Worm (Caenorhabditis elegans) whole organism, L3 larva: ENCODE results near the gene clec-9.

Source experiments
- R02D3.7 ChIP-seq: fragments of 150-350 bp; optimal IDR thresholded peaks from 2 replicates; lab custom pipeline; 2014; ENCODE audit warnings: missing biosample characterization, missing genetic modification characterization
- ZK546.5 ChIP-seq: sonication (generic microtip); optimal IDR thresholded peaks from 2 replicates; lab custom pipeline; 2017; ENCODE audit warnings: missing biosample characterization, missing genetic modification characterization
- aly-2 ChIP-seq: fragments of 150-350 bp; optimal IDR thresholded peaks from 2 replicates; lab custom pipeline; 2014; ENCODE audit warnings: missing biosample characterization, missing genetic modification characterization
- ceh-16 ChIP-seq: sonication (generic microtip); optimal IDR thresholded peaks from 2 replicates; lab custom pipeline; 2017; ENCODE audit warnings: missing biosample characterization, missing genetic modification characterization
- ceh-82 ChIP-seq: fragments of 150-350 bp; optimal IDR thresholded peaks from 2 replicates; lab custom pipeline; 2014; ENCODE audit warnings: missing biosample characterization, missing genetic modification characterization
- ceh-9 ChIP-seq: sonication (generic microtip); optimal IDR thresholded peaks from 2 replicates; lab custom pipeline; 2018; ENCODE audit warnings: missing biosample characterization, missing genetic modification characterization
- daf-12 ChIP-seq: fragments of 150-350 bp; optimal IDR thresholded peaks from 2 replicates; lab custom pipeline; 2014; ENCODE audit warnings: missing biosample characterization, missing genetic modification reagents, missing genetic modification characterization
- egl-27 ChIP-seq: sonication (generic microtip); optimal IDR thresholded peaks from 4 replicates; lab custom pipeline; 2017; ENCODE audit warnings: missing biosample characterization, missing genetic modification reagents, missing genetic modification characterization
- egl-5 ChIP-seq: fragments of 150-350 bp; optimal IDR thresholded peaks from 2 replicates; lab custom pipeline; 2017; ENCODE audit warnings: missing biosample characterization, missing genetic modification reagents, missing genetic modification characterization, inconsistent platforms
- elt-1 ChIP-seq: fragments of 150-350 bp; optimal IDR thresholded peaks from 2 replicates; lab custom pipeline; 2014; ENCODE audit warnings: missing biosample characterization, missing genetic modification characterization
- elt-2 ChIP-seq: sonication (generic microtip); optimal IDR thresholded peaks from 2 replicates; lab custom pipeline; 2016; ENCODE audit warnings: missing genetic modification reagents, mild to moderate bottlenecking, missing genetic modification characterization, missing compliant biosample characterization
- elt-3 ChIP-seq, 3 experiments: fragments of 150-350 bp in 1 of 3; sonication (generic microtip) in 2 of 3; optimal IDR thresholded peaks; 2 replicates in 2 of 3; 4 replicates in 1 of 3; lab custom pipeline; 2014 to 2017; ENCODE audit warnings: missing biosample characterization in 3 of 3, missing genetic modification characterization in 3 of 3
- fkh-10 ChIP-seq: sonication (generic microtip); optimal IDR thresholded peaks from 2 replicates; lab custom pipeline; 2017; ENCODE audit warnings: missing biosample characterization, missing genetic modification reagents, missing genetic modification characterization
- fkh-2 ChIP-seq: fragments of 150-350 bp; optimal IDR thresholded peaks from 2 replicates; lab custom pipeline; 2014; ENCODE audit warnings: missing biosample characterization, missing genetic modification reagents, missing genetic modification characterization
- fos-1 ChIP-seq: fragments of 150-350 bp; optimal IDR thresholded peaks from 2 replicates; lab custom pipeline; 2014; ENCODE audit warnings: missing biosample characterization, missing genetic modification characterization
- jun-1 ChIP-seq: fragments of 150-350 bp; optimal IDR thresholded peaks from 2 replicates; lab custom pipeline; 2014; ENCODE audit warnings: missing biosample characterization, missing genetic modification reagents, missing genetic modification characterization
- lin-15B ChIP-seq: fragments of 150-350 bp; optimal IDR thresholded peaks from 2 replicates; lab custom pipeline; 2014; ENCODE audit warnings: missing biosample characterization, missing genetic modification characterization
- lin-39 ChIP-seq: fragments of 150-350 bp; optimal IDR thresholded peaks from 2 replicates; lab custom pipeline; 2018; ENCODE audit warnings: missing biosample characterization, missing genetic modification reagents, missing genetic modification characterization
- lsy-12 ChIP-seq: sonication (generic microtip); optimal IDR thresholded peaks from 2 replicates; lab custom pipeline; 2016; ENCODE audit warnings: mild to moderate bottlenecking, missing genetic modification characterization, missing compliant biosample characterization
- nfya-1 ChIP-seq: sonication (generic microtip); optimal IDR thresholded peaks from 2 replicates; lab custom pipeline; 2017; ENCODE audit warnings: missing genetic modification characterization, mild to moderate bottlenecking, missing compliant biosample characterization, antibody characterized with exemption, moderate library complexity; ENCODE audit not compliant: insufficient read depth
- nhr-11 ChIP-seq: fragments of 150-350 bp; optimal IDR thresholded peaks from 2 replicates; lab custom pipeline; 2014; ENCODE audit warnings: missing biosample characterization, missing genetic modification characterization
- nhr-12 ChIP-seq: fragments of 150-350 bp; optimal IDR thresholded peaks from 2 replicates; lab custom pipeline; 2014; ENCODE audit warnings: missing biosample characterization, missing genetic modification characterization
- nhr-237 ChIP-seq: fragments of 150-350 bp; optimal IDR thresholded peaks from 2 replicates; lab custom pipeline; 2014; ENCODE audit warnings: missing biosample characterization, missing genetic modification characterization
- nhr-25 ChIP-seq: sonication (generic microtip); optimal IDR thresholded peaks from 2 replicates; lab custom pipeline; 2017; ENCODE audit warnings: missing biosample characterization, missing genetic modification characterization
- nhr-28 ChIP-seq: fragments of 150-350 bp; optimal IDR thresholded peaks from 2 replicates; lab custom pipeline; 2014; ENCODE audit warnings: missing biosample characterization, missing genetic modification characterization
- nhr-43 ChIP-seq: sonication (generic microtip); optimal IDR thresholded peaks from 2 replicates; lab custom pipeline; 2016; ENCODE audit warnings: mild to moderate bottlenecking, missing genetic modification characterization, missing compliant biosample characterization; ENCODE audit not compliant: poor library complexity, severe bottlenecking
- nhr-67 ChIP-seq: fragments of 150-350 bp; optimal IDR thresholded peaks from 2 replicates; lab custom pipeline; 2014; ENCODE audit warnings: missing biosample characterization, missing genetic modification characterization
- nhr-76 ChIP-seq: fragments of 150-350 bp; sonication (generic microtip); optimal IDR thresholded peaks from 5 replicates; lab custom pipeline; 2014; ENCODE audit warnings: missing biosample characterization, missing genetic modification characterization
- nhr-77 ChIP-seq: fragments of 150-350 bp; optimal IDR thresholded peaks from 2 replicates; lab custom pipeline; 2014; ENCODE audit warnings: missing biosample characterization, missing genetic modification characterization
- sea-2 ChIP-seq: fragments of 150-350 bp; sonication (generic microtip); optimal IDR thresholded peaks from 4 replicates; lab custom pipeline; 2014; ENCODE audit warnings: missing biosample characterization, missing genetic modification reagents, missing genetic modification characterization
- skn-1 ChIP-seq: fragments of 150-350 bp; optimal IDR thresholded peaks from 2 replicates; lab custom pipeline; 2014; ENCODE audit warnings: missing biosample characterization, missing genetic modification characterization
- snpc-4 ChIP-seq: fragments of 150-350 bp; optimal IDR thresholded peaks from 2 replicates; lab custom pipeline; 2014; ENCODE audit warnings: missing biosample characterization, missing genetic modification characterization
- tbx-2 ChIP-seq: sonication (generic microtip); optimal IDR thresholded peaks from 2 replicates; lab custom pipeline; 2016; ENCODE audit warnings: mild to moderate bottlenecking, missing genetic modification characterization, missing compliant biosample characterization
- unc-39 ChIP-seq: sonication (generic microtip); optimal IDR thresholded peaks from 4 replicates; lab custom pipeline; 2017; ENCODE audit warnings: missing biosample characterization, missing genetic modification characterization
- zag-1 ChIP-seq: fragments of 150-350 bp; optimal IDR thresholded peaks from 2 replicates; lab custom pipeline; 2014; ENCODE audit warnings: missing biosample characterization, missing genetic modification characterization
- ztf-11 ChIP-seq: fragments of 150-350 bp; optimal IDR thresholded peaks from 2 replicates; lab custom pipeline; 2014; ENCODE audit warnings: missing biosample characterization, missing genetic modification characterization
- ztf-4 ChIP-seq: fragments of 150-350 bp; optimal IDR thresholded peaks from 2 replicates; lab custom pipeline; 2014; ENCODE audit warnings: missing biosample characterization, missing genetic modification characterization

clec-9 gene

ce11 chrV:16674399-16674798 lies 32.0 kb downstream of the clec-9 start:
- TF ChIP-seq lin-39 (tag; lab: Kevin White, UChicago) (no peak), fkh-10 (GFP tag; lab: Kevin White, UChicago) (no peak), jun-1 (no peak), sea-2 (GFP tag; lab: Kevin White, UChicago) (no peak), daf-12 (tag; lab: Kevin White, UChicago) (no peak), ZK546.5 (tag; lab: Kevin White, UChicago) (no peak), nhr-11 (tag; lab: Kevin White, UChicago) (no peak), ceh-16 (tag; lab: Kevin White, UChicago) (no peak), tbx-2 (tag; lab: Kevin White, UChicago) (no peak)

- no peak for TF ChIP-seq unc-39 (tag; lab: Kevin White, UChicago)
- TF ChIP-seq skn-1 (tag; lab: Kevin White, UChicago) = no peak
- TF ChIP-seq ztf-4 (tag; lab: Kevin White, UChicago) = no peak
- TF ChIP-seq ztf-11 = no peak
- TF ChIP-seq nhr-67 (tag; lab: Kevin White, UChicago) = no peak
- TF ChIP-seq daf-12 (tag; lab: Kevin White, UChicago) = no peak
- TF ChIP-seq fos-1 (tag; lab: Kevin White, UChicago) = no peak
- no peak for TF ChIP-seq elt-2 (tag; lab: Kevin White, UChicago)
- no peak for TF ChIP-seq zag-1 (tag; lab: Kevin White, UChicago)
- TF ChIP-seq nhr-28 (tag; lab: Kevin White, UChicago) = no peak
- no peak for TF ChIP-seq elt-3 (tag; optimal IDR thresholded peaks at IDR 0.05; lab: Kevin White, UChicago)
- no peak for TF ChIP-seq lin-15B
- TF ChIP-seq ceh-16 (tag; lab: Kevin White, UChicago) = no peak
- TF ChIP-seq snpc-4 = no peak
- no peak for TF ChIP-seq elt-1
- no peak for TF ChIP-seq nhr-25 (tag; lab: Kevin White, UChicago)
- no peak for TF ChIP-seq jun-1
- TF ChIP-seq nhr-237 (tag; lab: Kevin White, UChicago) = no peak
- no peak for TF ChIP-seq nfya-1 (tag; lab: Kevin White, UChicago)
- TF ChIP-seq, all 47 proteins: peak for 0
Measured at ce11 chrV:16672198-16672597, 34.3 kb downstream of the clec-9 start, which contains the start of gene F14F8.8. Gene F14F8.8 (minus strand): TSS chrV:16672298.

ce11 chrV:16671190-16671589 lies 35.3 kb downstream of the clec-9 start, which contains the start of gene str-61:
Gene str-61 (minus strand): TSS chrV:16671290.
- TF ChIP-seq lsy-12 (tag; lab: Kevin White, UChicago) (no peak), lin-15B (no peak), nhr-43 (tag; lab: Kevin White, UChicago) (no peak), nhr-77 (no peak), aly-2 (no peak), elt-2 (tag; lab: Kevin White, UChicago) (no peak), daf-12 (tag; lab: Kevin White, UChicago) (no peak)
- TF ChIP-seq, all 47 proteins: peak for 0

- TF ChIP-seq ceh-9 (tag; lab: Kevin White, UChicago) (no peak), nhr-67 (tag; lab: Kevin White, UChicago) (no peak), fkh-10 (GFP tag; lab: Kevin White, UChicago) (no peak), ZK546.5 (tag; lab: Kevin White, UChicago) (no peak), egl-5 (no peak), nhr-76 (tag; lab: Kevin White, UChicago) (no peak), tbx-2 (tag; lab: Kevin White, UChicago) (no peak), egl-27 (no peak), nhr-12 (no peak), ceh-82 (tag; lab: Kevin White, UChicago) (no peak)
Measured at ce11 chrV:16668473-16668872, 38.0 kb downstream of the clec-9 start, which contains the start of gene F14F8.9. Gene F14F8.9 (minus strand): TSS chrV:16668573.

DNA sequence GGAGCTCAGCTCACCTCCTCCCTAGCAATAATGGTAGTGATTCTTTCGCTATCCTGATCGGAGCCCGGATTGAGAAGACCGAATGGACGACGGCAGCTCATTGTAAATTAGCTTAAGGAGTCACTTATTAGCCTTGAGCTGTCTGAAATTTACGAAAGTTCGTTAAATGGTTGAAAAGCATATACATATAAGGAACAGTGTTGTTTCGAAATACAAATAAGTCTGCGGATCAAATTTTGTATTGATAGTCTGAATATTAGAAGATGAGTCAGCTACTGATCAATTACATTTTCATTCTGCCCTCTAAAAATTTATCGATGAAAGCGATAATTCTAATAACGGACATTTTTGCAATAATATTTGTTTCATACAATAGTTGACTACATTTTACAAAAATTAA lies 39.8 kb downstream of the clec-9 start, which contains the start of gene F14F8.14:
TSS of gene F14F8.14 (minus strand) at position 101 of the 400 bp plus-strand sequence.
- no peak for TF ChIP-seq zag-1 (tag; lab: Kevin White, UChicago)
- TF ChIP-seq ceh-16 (tag; lab: Kevin White, UChicago) = no peak
- no peak for TF ChIP-seq fkh-2 (tag; lab: Kevin White, UChicago)
- no peak for TF ChIP-seq tbx-2 (tag; lab: Kevin White, UChicago)
- no peak for TF ChIP-seq ztf-4 (tag; lab: Kevin White, UChicago)
- TF ChIP-seq sea-2 (GFP tag; lab: Kevin White, UChicago) = no peak
- no peak for TF ChIP-seq R02D3.7
- TF ChIP-seq elt-2 (tag; lab: Kevin White, UChicago) = no peak
- no peak for TF ChIP-seq nhr-237 (tag; lab: Kevin White, UChicago)
